Worm (Caenorhabditis elegans): ENCODE data around the gene nlp-66.

Gene nlp-66

ce11 chrX:11114420-11114819 is 2.2 kb downstream of the nlp-66 start:
- no peak for TF ChIP-seq pax-1 (tag; optimal IDR thresholded peaks at IDR 0.05)
- TF ChIP-seq hlh-13 (GFP tag; optimal IDR thresholded peaks at IDR 0.05) = no peak
- TF ChIP-seq sdc-2 (tag; optimal IDR thresholded peaks at IDR 0.05) = no peak
- TF ChIP-seq ceh-2 (tag; optimal IDR thresholded peaks at IDR 0.05) = no peak
- TF ChIP-seq che-1 (tag; optimal IDR thresholded peaks at IDR 0.05) = no peak
- no peak for TF ChIP-seq ceh-14 (tag; optimal IDR thresholded peaks at IDR 0.05)
- no peak for TF ChIP-seq rnt-1 (tag; optimal IDR thresholded peaks at IDR 0.05)
- no peak for TF ChIP-seq odd-2 (tag; optimal IDR thresholded peaks at IDR 0.05)
- TF ChIP-seq nhr-232 (tag; optimal IDR thresholded peaks at IDR 0.05) = no peak
- TF ChIP-seq dmd-4 (tag; optimal IDR thresholded peaks at IDR 0.05; ENCODE audit: borderline replicate concordance) = no peak
- no peak for TF ChIP-seq hlh-30 (tag; optimal IDR thresholded peaks at IDR 0.05; ENCODE audit: insufficient read depth)
- TF ChIP-seq ama-1 (optimal IDR thresholded peaks at IDR 0.05) = no peak
- TF ChIP-seq fkh-6 (tag; optimal IDR thresholded peaks at IDR 0.05) = no peak

- TF ChIP-seq T23F11.4 (GFP tag; optimal IDR thresholded peaks at IDR 0.05) (no peak), sox-4 (tag; optimal IDR thresholded peaks at IDR 0.05) (no peak), ceh-31 (tag; optimal IDR thresholded peaks at IDR 0.05) (no peak), ceh-45 (GFP tag; IDR thresholded peaks at IDR 0.05) (no peak), pqm-1 (tag; optimal IDR thresholded peaks at IDR 0.05) (no peak), K09A11.1 (tag; optimal IDR thresholded peaks at IDR 0.05; ENCODE audit: insufficient read depth) (no peak)
These were observed 7.4 kb downstream of the nlp-66 start, which contains the start of gene grd-1 for ce11 chrX:11109200-11109599. Gene grd-1 (plus strand): TSS chrX:11109440.

ce11 chrX:11107076-11107475 is 9.5 kb downstream of the nlp-66 start, which contains the start of gene clc-17:
Gene clc-17 (plus strand): TSS chrX:11107376.
- no peak for TF ChIP-seq lin-11 (tag; optimal IDR thresholded peaks at IDR 0.05)
- TF ChIP-seq che-1 (tag; optimal IDR thresholded peaks at IDR 0.05) = no peak
- no peak for TF ChIP-seq ets-4 (tag; optimal IDR thresholded peaks at IDR 0.05)
- no peak for TF ChIP-seq hlh-6 (tag; optimal IDR thresholded peaks at IDR 0.05)
- no peak for TF ChIP-seq ceh-48 (tag; optimal IDR thresholded peaks at IDR 0.05)

ce11 chrX:11104883-11105629 is 11.6 kb downstream of the nlp-66 start, which contains the start of gene W02H3.1:
Gene W02H3.1 (minus strand): TSS chrX:11105460.
- TF ChIP-seq pqm-1 (tag; optimal IDR thresholded peaks at IDR 0.05) = no peak
- TF ChIP-seq hlh-6 (tag; optimal IDR thresholded peaks at IDR 0.05) = no peak
- TF ChIP-seq unc-42 (tag; optimal IDR thresholded peaks at IDR 0.05) = no peak
- no peak for TF ChIP-seq nfya-1 (tag; optimal IDR thresholded peaks at IDR 0.05)
- no peak for TF ChIP-seq T23F11.4 (GFP tag; optimal IDR thresholded peaks at IDR 0.05)
- TF ChIP-seq tbx-2 (tag; optimal IDR thresholded peaks at IDR 0.05) = no peak
- TF ChIP-seq rnt-1 (tag; optimal IDR thresholded peaks at IDR 0.05) = no peak
- no peak for TF ChIP-seq nhr-232 (tag; optimal IDR thresholded peaks at IDR 0.05)
- no peak for TF ChIP-seq pat-9 (tag; optimal IDR thresholded peaks at IDR 0.05)
- TF ChIP-seq ceh-22 (tag; optimal IDR thresholded peaks at IDR 0.05) = no peak
- no peak for TF ChIP-seq fax-1 (tag; optimal IDR thresholded peaks at IDR 0.05)
- TF ChIP-seq sox-2 (GFP tag; IDR thresholded peaks at IDR 0.05) = no peak
- TF ChIP-seq sdc-2 (tag; optimal IDR thresholded peaks at IDR 0.05) = no peak

ce11 chrX:11103173-11103572 is 13.4 kb downstream of the nlp-66 start:
- no peak for TF ChIP-seq che-1 (tag; optimal IDR thresholded peaks at IDR 0.05)
- no peak for TF ChIP-seq ztf-16 (tag; optimal IDR thresholded peaks at IDR 0.05)
- TF ChIP-seq gmeb-2 (tag; optimal IDR thresholded peaks at IDR 0.05) = no peak
- TF ChIP-seq ceh-48 (tag; optimal IDR thresholded peaks at IDR 0.05) = no peak
- no peak for TF ChIP-seq ceh-45 (GFP tag; IDR thresholded peaks at IDR 0.05)
